Worm (Caenorhabditis elegans) whole organism, mixed stage, embryonic: ENCODE data around the gene K08D8.2.

Experiments used
- bed-3 ChIP-seq: fragments of 200-800 bp; sonication (Bioruptor generic); optimal IDR thresholded peaks from 3 replicates; lab custom pipeline; 2018; ENCODE audit warnings: mild to moderate bottlenecking, missing genetic modification characterization, moderate library complexity, missing compliant biosample characterization
- ceh-39 ChIP-seq: fragments of 150-350 bp; optimal IDR thresholded peaks from 2 replicates; lab custom pipeline; 2014; ENCODE audit warnings: missing biosample characterization, missing genetic modification characterization
- ceh-43 ChIP-seq: fragments of 200-800 bp; sonication (Bioruptor generic); optimal IDR thresholded peaks from 2 replicates; lab custom pipeline; 2018; ENCODE audit warnings: mild to moderate bottlenecking, missing genetic modification characterization, moderate library complexity, missing compliant biosample characterization
- cnd-1 ChIP-seq: fragments of 200-800 bp; sonication (Bioruptor generic); optimal IDR thresholded peaks from 2 replicates; lab custom pipeline; 2018; ENCODE audit warnings: mild to moderate bottlenecking, missing genetic modification characterization, missing compliant biosample characterization
- drap-1 ChIP-seq: fragments of 200-800 bp; sonication (Bioruptor generic); optimal IDR thresholded peaks from 3 replicates; lab custom pipeline; 2018; ENCODE audit warnings: mild to moderate bottlenecking, missing genetic modification characterization, missing compliant biosample characterization
- elt-1 ChIP-seq: sonication (generic microtip); optimal IDR thresholded peaks from 2 replicates; lab custom pipeline; 2017; ENCODE audit warnings: missing genetic modification characterization, mild to moderate bottlenecking, missing compliant biosample characterization, antibody characterized with exemption, moderate library complexity, borderline replicate concordance; ENCODE audit not compliant: insufficient read depth
- elt-3 ChIP-seq: fragments of 150-350 bp; optimal IDR thresholded peaks from 2 replicates; lab custom pipeline; 2014; ENCODE audit warnings: missing biosample characterization, missing genetic modification characterization
- flh-1 ChIP-seq: fragments of 200-800 bp; sonication (Bioruptor generic); optimal IDR thresholded peaks from 2 replicates; lab custom pipeline; 2018; ENCODE audit warnings: mild to moderate bottlenecking, missing genetic modification characterization, moderate library complexity, missing compliant biosample characterization
- ham-2 ChIP-seq: fragments of 200-800 bp; sonication (Bioruptor generic); optimal IDR thresholded peaks from 2 replicates; lab custom pipeline; 2018; ENCODE audit warnings: mild to moderate bottlenecking, missing genetic modification characterization, missing compliant biosample characterization
- hlh-1 ChIP-seq: fragments of 150-350 bp; optimal IDR thresholded peaks from 2 replicates; lab custom pipeline; 2014; ENCODE audit warnings: missing biosample characterization, missing genetic modification reagents, missing genetic modification characterization
- lin-13 ChIP-seq: fragments of 150-350 bp; optimal IDR thresholded peaks from 2 replicates; lab custom pipeline; 2014; ENCODE audit warnings: missing biosample characterization, missing genetic modification characterization
- lin-32 ChIP-seq: fragments of 200-800 bp; sonication (Bioruptor generic); optimal IDR thresholded peaks from 2 replicates; lab custom pipeline; 2018; ENCODE audit warnings: mild to moderate bottlenecking, missing genetic modification characterization, missing compliant biosample characterization
- lsy-2 ChIP-seq: fragments of 150-350 bp; optimal IDR thresholded peaks from 2 replicates; lab custom pipeline; 2014; ENCODE audit warnings: missing biosample characterization, missing genetic modification characterization
- mab-5 ChIP-seq: fragments of 150-350 bp; optimal IDR thresholded peaks from 2 replicates; lab custom pipeline; 2014; ENCODE audit warnings: missing biosample characterization, missing genetic modification characterization
- mep-1 ChIP-seq: fragments of 150-350 bp; optimal IDR thresholded peaks from 2 replicates; lab custom pipeline; 2017; ENCODE audit warnings: missing biosample characterization, missing genetic modification reagents, missing genetic modification characterization, inconsistent platforms
- mls-2 ChIP-seq: sonication (generic microtip); optimal IDR thresholded peaks from 2 replicates; lab custom pipeline; 2016; ENCODE audit warnings: mild to moderate bottlenecking, missing genetic modification characterization, moderate library complexity, missing compliant biosample characterization
- nhr-12 ChIP-seq: fragments of 150-350 bp; optimal IDR thresholded peaks from 2 replicates; lab custom pipeline; 2014; ENCODE audit warnings: missing biosample characterization, missing genetic modification characterization
- nhr-2 ChIP-seq: fragments of 150-350 bp; optimal IDR thresholded peaks from 2 replicates; lab custom pipeline; 2014; ENCODE audit warnings: missing biosample characterization, missing genetic modification characterization
- nhr-28 ChIP-seq: fragments of 150-350 bp; optimal IDR thresholded peaks from 2 replicates; lab custom pipeline; 2014; ENCODE audit warnings: missing biosample characterization, missing genetic modification characterization
- nhr-76 ChIP-seq: sonication (generic microtip); optimal IDR thresholded peaks from 2 replicates; lab custom pipeline; 2017; ENCODE audit warnings: missing biosample characterization, missing genetic modification characterization
- sem-2 ChIP-seq: fragments of 200-800 bp; sonication (Bioruptor generic); optimal IDR thresholded peaks from 2 replicates; lab custom pipeline; 2018; ENCODE audit warnings: mild to moderate bottlenecking, missing genetic modification characterization, missing compliant biosample characterization
- snpc-4 ChIP-seq: fragments of 150-350 bp; optimal IDR thresholded peaks from 2 replicates; lab custom pipeline; 2014; ENCODE audit warnings: missing biosample characterization, missing genetic modification characterization
- sptf-1 ChIP-seq: sonication (generic microtip); optimal IDR thresholded peaks from 2 replicates; lab custom pipeline; 2017; ENCODE audit warnings: mild to moderate bottlenecking, missing genetic modification characterization, moderate library complexity, missing compliant biosample characterization
- tbx-8 ChIP-seq: fragments of 200-800 bp; sonication (Bioruptor generic); optimal IDR thresholded peaks from 2 replicates; lab custom pipeline; 2018; ENCODE audit warnings: mild to moderate bottlenecking, missing genetic modification characterization, moderate library complexity, missing compliant biosample characterization
- unc-120 ChIP-seq: sonication (generic microtip); optimal IDR thresholded peaks from 2 replicates; lab custom pipeline; 2017; ENCODE audit warnings: missing genetic modification characterization, missing compliant biosample characterization; ENCODE audit not compliant: poor library complexity, severe bottlenecking
- unc-39 ChIP-seq: fragments of 150-350 bp; optimal IDR thresholded peaks from 2 replicates; lab custom pipeline; 2014; ENCODE audit warnings: missing biosample characterization, missing genetic modification characterization
- unc-62 ChIP-seq: fragments of 150-350 bp; optimal IDR thresholded peaks from 2 replicates; lab custom pipeline; 2014; ENCODE audit warnings: missing biosample characterization, missing genetic modification reagents, missing genetic modification characterization
- zip-8 ChIP-seq: fragments of 150-350 bp; optimal IDR thresholded peaks from 2 replicates; lab custom pipeline; 2014; ENCODE audit warnings: missing biosample characterization, missing genetic modification characterization
- ztf-11 ChIP-seq: fragments of 150-350 bp; optimal IDR thresholded peaks from 2 replicates; lab custom pipeline; 2014; ENCODE audit warnings: missing biosample characterization, missing genetic modification characterization

K08D8.2 gene

DNA sequence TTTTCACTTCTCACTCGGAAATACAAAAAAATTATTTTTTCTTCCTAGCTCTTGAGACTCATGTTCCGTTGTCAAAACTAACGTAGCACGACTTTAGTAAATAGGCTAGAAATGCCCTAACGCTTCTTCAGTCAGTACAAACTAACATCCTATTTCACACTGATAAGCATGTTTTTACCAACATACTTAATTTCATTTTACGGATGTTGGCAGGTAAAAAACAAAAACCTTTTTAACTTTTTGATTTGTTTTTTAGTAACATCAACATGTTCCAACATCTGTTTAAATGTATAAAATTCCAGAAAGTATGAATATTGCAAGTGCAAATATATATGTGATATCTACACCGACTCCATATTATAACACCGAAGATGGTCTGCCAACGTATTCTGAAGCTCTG is 2.6 kb upstream of the K08D8.2 start, which contains the start of gene K08D8.10:
Gene K08D8.10 (plus strand): TSS at position 301 of the 400 bp plus-strand sequence.
- TF ChIP-seq ztf-11 (tag; lab: Kevin White, UChicago) (no peak), elt-1 (tag; lab: Kevin White, UChicago) (no peak), mls-2 (tag; lab: Kevin White, UChicago) (no peak), unc-62 (GFP tag; lab: Kevin White, UChicago) (no peak), nhr-12 (tag; lab: Kevin White, UChicago) (no peak), bed-3 (GFP tag; lab: Kevin White, UChicago) (no peak), nhr-28 (tag; lab: Kevin White, UChicago) (no peak), ham-2 (GFP tag; lab: Kevin White, UChicago) (no peak), elt-3 (tag; lab: Kevin White, UChicago) (no peak), mab-5 (tag; lab: Kevin White, UChicago) (no peak), sptf-1 (no peak)

DNA sequence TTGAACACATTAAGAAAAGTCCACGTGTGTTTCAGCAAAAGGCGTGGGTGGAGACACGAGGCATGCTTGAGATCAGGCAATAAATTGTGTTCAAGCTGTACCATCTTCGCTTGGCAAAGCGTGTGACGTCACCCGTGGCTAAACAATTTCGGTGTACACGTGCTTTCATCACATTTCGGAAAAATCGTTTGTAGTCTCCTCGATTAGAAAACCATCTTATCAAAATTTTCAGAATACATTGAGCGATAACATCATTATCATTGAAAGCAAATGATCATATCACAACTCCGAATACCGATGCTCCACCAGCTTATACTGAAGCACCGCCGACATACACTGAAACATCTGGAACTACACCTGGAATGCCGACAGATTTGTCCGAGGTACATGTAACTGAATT is 1.3 kb upstream of the K08D8.2 start:
- TF ChIP-seq snpc-4 (tag; lab: Kevin White, UChicago) (no peak), sptf-1 (no peak), flh-1 (GFP tag; lab: Kevin White, UChicago) (no peak), zip-8 (tag; lab: Kevin White, UChicago) (no peak)

DNA sequence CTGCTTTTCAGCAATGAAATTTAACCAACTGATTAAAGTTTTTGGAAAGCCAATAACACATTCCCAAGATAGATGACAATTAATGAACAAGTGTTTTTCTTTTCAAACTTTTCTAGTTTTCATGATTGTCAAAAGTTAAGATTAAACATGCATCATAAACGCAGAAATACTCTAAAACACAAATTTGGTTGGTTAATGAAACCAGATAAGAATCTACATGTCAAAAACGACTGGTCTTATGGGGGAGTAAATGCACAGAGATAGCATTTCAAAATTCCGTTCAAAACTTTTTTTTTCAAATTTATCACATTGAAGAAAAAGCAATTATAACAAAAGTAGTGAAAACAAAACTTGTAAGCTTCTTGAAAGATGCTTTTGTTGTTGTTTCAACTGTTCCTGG is 827 bp downstream of the K08D8.2 start:
- TF ChIP-seq unc-39: no peak
- no peak for TF ChIP-seq elt-3 (tag; lab: Kevin White, UChicago)
- TF ChIP-seq nhr-12 (tag; lab: Kevin White, UChicago): no peak
- no peak for TF ChIP-seq snpc-4 (tag; lab: Kevin White, UChicago)
- TF ChIP-seq lsy-2 (tag; lab: Kevin White, UChicago): no peak
- no peak for TF ChIP-seq drap-1 (GFP tag; lab: Kevin White, UChicago)
- TF ChIP-seq sem-2 (GFP tag; lab: Kevin White, UChicago): no peak
- no peak for TF ChIP-seq nhr-2
- TF ChIP-seq tbx-8 (GFP tag; lab: Kevin White, UChicago): no peak
- no peak for TF ChIP-seq lin-13 (tag; lab: Kevin White, UChicago)
- no peak for TF ChIP-seq unc-120 (tag; lab: Kevin White, UChicago)
- no peak for TF ChIP-seq hlh-1 (tag; lab: Kevin White, UChicago)
- TF ChIP-seq cnd-1 (tag; lab: Kevin White, UChicago): no peak
- no peak for TF ChIP-seq unc-62 (GFP tag; lab: Kevin White, UChicago)
- no peak for TF ChIP-seq ceh-39
- TF ChIP-seq nhr-76 (tag; lab: Kevin White, UChicago): no peak

DNA sequence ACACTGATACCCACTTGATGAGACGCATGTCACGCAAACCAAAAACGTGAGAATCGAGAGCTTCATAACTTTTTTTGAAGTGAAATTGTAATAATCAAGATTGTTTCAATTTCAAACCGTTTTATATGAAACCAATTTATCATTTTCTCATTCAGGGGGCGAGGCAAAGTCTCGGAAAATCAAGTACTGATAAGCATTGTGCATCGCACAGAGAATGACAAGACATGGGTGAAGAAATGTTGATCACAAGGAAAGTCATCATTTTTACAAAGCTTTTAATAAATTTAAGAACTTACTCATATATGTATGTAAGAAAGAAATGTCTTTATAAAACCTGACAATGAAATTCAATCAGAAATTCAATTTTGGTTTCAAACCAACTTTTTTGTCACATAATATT is 3.7 kb downstream of the K08D8.2 start, which contains the start of gene K08D8.3:
Gene K08D8.3 (minus strand): TSS at position 131 of the 400 bp plus-strand sequence.
- TF ChIP-seq unc-39: no peak
- no peak for TF ChIP-seq nhr-28 (tag; lab: Kevin White, UChicago)
- TF ChIP-seq unc-120 (tag; lab: Kevin White, UChicago): no peak
- TF ChIP-seq snpc-4 (tag; lab: Kevin White, UChicago): no peak

DNA sequence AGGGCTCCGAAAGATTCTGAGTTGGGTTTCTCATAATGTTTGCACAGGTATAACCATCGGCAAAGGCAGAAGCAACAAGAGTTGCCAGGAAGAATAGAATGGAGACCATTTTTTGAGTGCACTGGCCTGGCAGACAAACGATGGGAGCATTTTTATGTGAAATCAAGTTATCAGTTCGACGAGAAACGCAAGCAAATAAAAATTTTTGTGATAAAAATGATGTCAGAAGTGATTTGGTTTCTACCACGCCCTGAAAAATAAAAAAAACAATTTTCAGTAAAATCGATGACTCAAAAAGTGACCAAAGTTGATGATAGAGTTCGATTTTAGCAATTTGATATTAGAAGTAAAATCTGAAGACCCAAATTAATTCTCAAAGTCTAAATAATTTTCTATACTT is 7.0 kb downstream of the K08D8.2 start, which contains the start of gene K08D8.4:
Gene K08D8.4 (minus strand): TSS at position 128 of the 400 bp plus-strand sequence.
- TF ChIP-seq hlh-1 (tag; lab: Kevin White, UChicago): no peak
- no peak for TF ChIP-seq unc-120 (tag; lab: Kevin White, UChicago)
- no peak for TF ChIP-seq snpc-4 (tag; lab: Kevin White, UChicago)
- no peak for TF ChIP-seq sem-2 (GFP tag; lab: Kevin White, UChicago)
- no peak for TF ChIP-seq lin-32 (GFP tag; lab: Kevin White, UChicago)
- no peak for TF ChIP-seq mab-5 (tag; lab: Kevin White, UChicago)
- TF ChIP-seq nhr-12 (tag; lab: Kevin White, UChicago): no peak
- TF ChIP-seq mep-1: no peak
- no peak for TF ChIP-seq sptf-1
- TF ChIP-seq lin-13 (tag; lab: Kevin White, UChicago): no peak
- TF ChIP-seq ham-2 (GFP tag; lab: Kevin White, UChicago): no peak
- TF ChIP-seq ceh-43 (GFP tag; lab: Kevin White, UChicago): no peak
